Worm (Caenorhabditis elegans) whole organism, L1 larva: ENCODE measurements around the gene T04G9.6.

Experiments
- nhr-12 ChIP-seq: sonication (generic microtip); optimal IDR thresholded peaks from 2 replicates; lab custom pipeline; 2017; ENCODE audit warnings: missing biosample characterization, missing genetic modification characterization
- snpc-4 ChIP-seq: fragments of 150-350 bp; optimal IDR thresholded peaks from 2 replicates; lab custom pipeline; 2014; ENCODE audit warnings: missing biosample characterization, missing genetic modification characterization
- unc-62 ChIP-seq: fragments of 150-350 bp; optimal IDR thresholded peaks from 2 replicates; lab custom pipeline; 2014; ENCODE audit warnings: missing biosample characterization, missing genetic modification reagents, missing genetic modification characterization
- zag-1 ChIP-seq: fragments of 150-350 bp; optimal IDR thresholded peaks from 2 replicates; lab custom pipeline; 2014; ENCODE audit warnings: missing biosample characterization, missing genetic modification characterization

- no peak for TF ChIP-seq nhr-12 (tag; lab: Kevin White, UChicago)
- no peak for TF ChIP-seq unc-62 (GFP tag; lab: Kevin White, UChicago)
- no peak for TF ChIP-seq snpc-4 (tag; lab: Kevin White, UChicago)
- TF ChIP-seq zag-1 (tag; lab: Kevin White, UChicago), result no peak
These were observed 21.3 kb downstream of the T04G9.6 start, which contains the start of gene dyf-11 for ce11 chrX:763452-763851.
